Worm (Caenorhabditis elegans) whole organism, L2 larva: ENCODE data around the gene C45G9.10.

Source experiments
- C34F6.9 ChIP-seq: fragments of 150-350 bp; optimal IDR thresholded peaks from 2 replicates; lab custom pipeline; 2014; ENCODE audit warnings: missing biosample characterization, missing genetic modification characterization
- F13H6.1 ChIP-seq: sonication (generic microtip); optimal IDR thresholded peaks from 2 replicates; lab custom pipeline; 2016; ENCODE audit warnings: missing genetic modification characterization, missing compliant biosample characterization
- R02D3.7 ChIP-seq: fragments of 150-350 bp; optimal IDR thresholded peaks from 2 replicates; lab custom pipeline; 2014; ENCODE audit warnings: missing biosample characterization, missing genetic modification characterization
- Y55F3AM.14 ChIP-seq: fragments of 200-800 bp; sonication (Bioruptor generic); optimal IDR thresholded peaks from 2 replicates; lab custom pipeline; 2018; ENCODE audit warnings: mild to moderate bottlenecking, missing genetic modification characterization, missing compliant biosample characterization
- alr-1 ChIP-seq: fragments of 150-350 bp; optimal IDR thresholded peaks from 2 replicates; lab custom pipeline; 2014; ENCODE audit warnings: missing biosample characterization, missing genetic modification characterization
- blmp-1 ChIP-seq: sonication (generic microtip); optimal IDR thresholded peaks from 2 replicates; lab custom pipeline; 2017; ENCODE audit warnings: missing genetic modification characterization, mild to moderate bottlenecking, missing compliant biosample characterization, antibody characterized with exemption, moderate library complexity; ENCODE audit not compliant: insufficient read depth
- crh-2 ChIP-seq: sonication (generic microtip); optimal IDR thresholded peaks from 2 replicates; lab custom pipeline; 2017; ENCODE audit warnings: missing biosample characterization, missing genetic modification characterization
- egl-27 ChIP-seq: sonication (generic microtip); optimal IDR thresholded peaks from 3 replicates; lab custom pipeline; 2017; ENCODE audit warnings: missing biosample characterization, missing genetic modification reagents, missing genetic modification characterization
- elt-1 ChIP-seq: fragments of 150-350 bp; optimal IDR thresholded peaks from 2 replicates; lab custom pipeline; 2014; ENCODE audit warnings: missing biosample characterization, missing genetic modification characterization
- elt-3 ChIP-seq: sonication (generic microtip); optimal IDR thresholded peaks from 2 replicates; lab custom pipeline; 2017; ENCODE audit warnings: missing biosample characterization, missing genetic modification characterization
- fos-1 ChIP-seq: fragments of 150-350 bp; optimal IDR thresholded peaks from 2 replicates; lab custom pipeline; 2014; ENCODE audit warnings: missing biosample characterization, missing genetic modification characterization
- gmeb-1 ChIP-seq: fragments of 150-350 bp; optimal IDR thresholded peaks from 2 replicates; lab custom pipeline; 2014; ENCODE audit warnings: missing biosample characterization, missing genetic modification characterization
- lin-11 ChIP-seq: fragments of 150-350 bp; sonication (generic microtip); optimal IDR thresholded peaks from 2 replicates; lab custom pipeline; 2014; ENCODE audit warnings: missing biosample characterization, missing genetic modification characterization, inconsistent platforms, mixed read lengths
- lin-13 ChIP-seq: fragments of 150-350 bp; optimal IDR thresholded peaks from 2 replicates; lab custom pipeline; 2014; ENCODE audit warnings: missing biosample characterization, missing genetic modification reagents, missing genetic modification characterization
- lin-39 ChIP-seq: fragments of 150-350 bp; optimal IDR thresholded peaks from 2 replicates; lab custom pipeline; 2014; ENCODE audit warnings: missing biosample characterization, missing genetic modification reagents, missing genetic modification characterization
- lsy-2 ChIP-seq, 2 experiments: fragments of 150-350 bp in 1 of 2; sonication (generic microtip) in 1 of 2; optimal IDR thresholded peaks; 2 replicates each; lab custom pipeline; 2014 to 2017; ENCODE audit warnings: missing biosample characterization in 2 of 2, missing genetic modification characterization in 2 of 2
- mab-5 ChIP-seq: fragments of 150-350 bp; optimal IDR thresholded peaks from 2 replicates; lab custom pipeline; 2014; ENCODE audit warnings: missing biosample characterization, missing genetic modification characterization
- mbf-1 ChIP-seq: sonication (generic microtip); optimal IDR thresholded peaks from 2 replicates; lab custom pipeline; 2017; ENCODE audit warnings: missing biosample characterization, missing genetic modification characterization
- mdl-1 ChIP-seq, 2 experiments: fragments of 150-350 bp in 1 of 2; sonication (generic microtip) in 1 of 2; optimal IDR thresholded peaks; 2 replicates each; lab custom pipeline; 2017; ENCODE audit warnings: missing biosample characterization in 2 of 2, missing genetic modification characterization in 2 of 2
- nhr-10 ChIP-seq: sonication (generic microtip); optimal IDR thresholded peaks from 2 replicates; lab custom pipeline; 2017; ENCODE audit warnings: missing biosample characterization, missing genetic modification characterization
- nhr-11 ChIP-seq: fragments of 150-350 bp; optimal IDR thresholded peaks from 2 replicates; lab custom pipeline; 2014; ENCODE audit warnings: missing biosample characterization, missing genetic modification characterization
- nhr-23 ChIP-seq: fragments of 150-350 bp; optimal IDR thresholded peaks from 2 replicates; lab custom pipeline; 2014; ENCODE audit warnings: missing biosample characterization, missing genetic modification reagents, missing genetic modification characterization
- nhr-25 ChIP-seq: fragments of 150-350 bp; sonication (generic microtip); optimal IDR thresholded peaks from 3 replicates; lab custom pipeline; 2014; ENCODE audit warnings: missing biosample characterization, missing genetic modification characterization
- nhr-77 ChIP-seq: fragments of 150-350 bp; optimal IDR thresholded peaks from 2 replicates; lab custom pipeline; 2014; ENCODE audit warnings: missing biosample characterization, missing genetic modification characterization
- sem-4 ChIP-seq: fragments of 150-350 bp; optimal IDR thresholded peaks from 2 replicates; lab custom pipeline; 2014; ENCODE audit warnings: missing biosample characterization, missing genetic modification reagents, missing genetic modification characterization
- skn-1 ChIP-seq: sonication (generic microtip); optimal IDR thresholded peaks from 2 replicates; lab custom pipeline; 2017; ENCODE audit warnings: missing biosample characterization, missing genetic modification characterization
- sma-3 ChIP-seq: sonication (generic microtip); optimal IDR thresholded peaks from 2 replicates; lab custom pipeline; 2016; ENCODE audit warnings: missing genetic modification reagents, missing genetic modification characterization, missing compliant biosample characterization
- sma-9 ChIP-seq, 2 experiments: fragments of 150-350 bp in 1 of 2; sonication (generic microtip) in 1 of 2; optimal IDR thresholded peaks; 2 replicates each; lab custom pipeline; 2014 to 2016; ENCODE audit warnings: missing genetic modification characterization in 2 of 2, mild to moderate bottlenecking in 1 of 2, missing biosample characterization in 1 of 2, missing compliant biosample characterization in 1 of 2, missing genetic modification reagents in 1 of 2, moderate library complexity in 1 of 2
- snpc-4 ChIP-seq: fragments of 150-350 bp; optimal IDR thresholded peaks from 2 replicates; lab custom pipeline; 2014; ENCODE audit warnings: missing biosample characterization, missing genetic modification characterization
- unc-39 ChIP-seq: fragments of 150-350 bp; optimal IDR thresholded peaks from 2 replicates; lab custom pipeline; 2014; ENCODE audit warnings: missing biosample characterization, missing genetic modification characterization
- unc-55 ChIP-seq: fragments of 150-350 bp; sonication (generic microtip); optimal IDR thresholded peaks from 3 replicates; lab custom pipeline; 2014; ENCODE audit warnings: missing biosample characterization, missing genetic modification reagents, missing genetic modification characterization
- ztf-11 ChIP-seq: sonication (generic microtip); optimal IDR thresholded peaks from 2 replicates; lab custom pipeline; 2017; ENCODE audit warnings: missing biosample characterization, missing genetic modification characterization
- ztf-4 ChIP-seq: fragments of 150-350 bp; optimal IDR thresholded peaks from 2 replicates; lab custom pipeline; 2014; ENCODE audit warnings: missing biosample characterization, missing genetic modification characterization

C45G9.10 gene

ce11 chrIII:5107959-5108358, 46.3 kb upstream of the C45G9.10 start:
- TF ChIP-seq nhr-25 (no peak), sma-9 (GFP tag; optimal IDR thresholded peaks at IDR 0.05; lab: Kevin White, UChicago) (no peak), sma-9 (tag; optimal IDR thresholded peaks at IDR 0.05; lab: Kevin White, UChicago) (no peak)

- no peak for TF ChIP-seq lin-39 (tag; lab: Kevin White, UChicago)
- no peak for TF ChIP-seq unc-39 (tag; lab: Kevin White, UChicago)
- TF ChIP-seq F13H6.1 (tag; lab: Kevin White, UChicago): no peak
- no peak for TF ChIP-seq Y55F3AM.14 (GFP tag; lab: Kevin White, UChicago)
- no peak for TF ChIP-seq mab-5 (tag; lab: Kevin White, UChicago)
- TF ChIP-seq C34F6.9 (tag; lab: Kevin White, UChicago): no peak
- no peak for TF ChIP-seq nhr-11 (tag; lab: Kevin White, UChicago)
- no peak for TF ChIP-seq mdl-1 (tag; optimal IDR thresholded peaks at IDR 0.05; lab: Kevin White, UChicago)
- TF ChIP-seq, all 48 proteins: peak for 0
Measured at ce11 chrIII:5106893-5107471, 45.3 kb upstream of the C45G9.10 start, which contains the start of gene dpy-17. TSS of gene dpy-17 (plus strand) at chrIII:5107330.

- TF ChIP-seq skn-1 (tag; lab: Kevin White, UChicago) (no peak), alr-1 (no peak), gmeb-1 (tag; lab: Kevin White, UChicago) (no peak), nhr-25 (no peak), nhr-23 (tag; lab: Kevin White, UChicago) (no peak), elt-1 (no peak), C34F6.9 (tag; lab: Kevin White, UChicago) (no peak)
Measured at ce11 chrIII:5105485-5105884, 43.8 kb upstream of the C45G9.10 start.

DNA sequence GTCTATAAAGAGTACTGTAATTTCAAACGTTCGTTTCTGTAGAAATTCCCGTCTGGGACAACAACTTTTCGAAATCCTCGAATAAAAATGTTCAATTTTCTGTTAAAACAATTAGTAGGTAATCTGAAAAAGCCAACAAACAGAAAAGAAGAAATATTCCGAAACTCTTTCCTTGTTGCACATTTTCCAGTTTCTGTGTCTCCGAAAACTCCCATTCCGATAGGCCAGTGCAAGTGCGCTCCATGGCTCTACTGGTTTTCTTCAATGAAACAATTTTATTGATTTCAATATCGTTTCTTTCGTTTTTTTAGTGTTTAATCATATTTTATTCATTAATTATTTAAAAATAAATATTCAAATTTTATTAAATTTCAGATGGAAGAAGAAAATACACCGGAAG, 40.9 kb upstream of the C45G9.10 start, which contains the start of gene F54D8.6:
Gene F54D8.6 (plus strand): TSS at position 370 of the 400 bp plus-strand sequence.
- TF ChIP-seq crh-2 (tag; lab: Kevin White, UChicago) (peak; percentile 35), nhr-25 (peak; percentile 23), blmp-1 (tag; lab: Kevin White, UChicago) (no peak), nhr-11 (tag; lab: Kevin White, UChicago) (no peak), ztf-11 (no peak), sma-3 (peak; percentile 54), egl-27 (tag; lab: Kevin White, UChicago) (no peak), mbf-1 (tag; lab: Kevin White, UChicago) (no peak), fos-1 (peak; percentile 30), mab-5 (tag; lab: Kevin White, UChicago) (peak; percentile 2), lin-11 (tag; lab: Kevin White, UChicago) (no peak), Y55F3AM.14 (GFP tag; lab: Kevin White, UChicago) (no peak), C34F6.9 (tag; lab: Kevin White, UChicago) (peak; percentile 83), skn-1 (tag; lab: Kevin White, UChicago) (no peak), lin-13 (GFP tag; lab: Kevin White, UChicago) (peak; percentile 46), lsy-2 (tag; optimal IDR thresholded peaks at IDR 0.05; lab: Kevin White, UChicago) (peak in 1 of 2 experiments; percentile 69), F13H6.1 (tag; lab: Kevin White, UChicago) (no peak), gmeb-1 (tag; lab: Kevin White, UChicago) (peak; percentile 40), snpc-4 (no peak), sma-9 (GFP tag; optimal IDR thresholded peaks at IDR 0.05; lab: Kevin White, UChicago) (peak; percentile 43), sma-9 (tag; optimal IDR thresholded peaks at IDR 0.05; lab: Kevin White, UChicago) (no peak), nhr-10 (tag; lab: Kevin White, UChicago) (no peak), unc-55 (peak; percentile 74), nhr-23 (tag; lab: Kevin White, UChicago) (no peak)

- no peak for TF ChIP-seq gmeb-1 (tag; lab: Kevin White, UChicago)
- TF ChIP-seq F13H6.1 (tag; lab: Kevin White, UChicago): no peak
- TF ChIP-seq nhr-77: no peak
- no peak for TF ChIP-seq elt-3 (tag; lab: Kevin White, UChicago)
- no peak for TF ChIP-seq lin-11 (tag; lab: Kevin White, UChicago)
- TF ChIP-seq snpc-4: no peak
- no peak for TF ChIP-seq ztf-4 (tag; lab: Kevin White, UChicago)
- TF ChIP-seq R02D3.7 (tag; lab: Kevin White, UChicago): no peak
- TF ChIP-seq nhr-10 (tag; lab: Kevin White, UChicago): no peak
- TF ChIP-seq C34F6.9 (tag; lab: Kevin White, UChicago): no peak
- TF ChIP-seq nhr-23 (tag; lab: Kevin White, UChicago): no peak
- no peak for TF ChIP-seq sem-4 (tag; lab: Kevin White, UChicago)
- TF ChIP-seq, all 48 proteins: peak for 0
Measured at ce11 chrIII:5099500-5099899, 37.8 kb upstream of the C45G9.10 start.
